Worm (Caenorhabditis elegans): Measurements from ENCODE around the gene F45E1.4.

The F45E1.4 gene

ce11 chrX:7952226-7953062 lies 33.3 kb upstream of the F45E1.4 start (continued):
- TF ChIP-seq efl-3 (GFP tag; optimal IDR thresholded peaks at IDR 0.05) (no peak), dsc-1 (tag; optimal IDR thresholded peaks at IDR 0.05) (no peak), aly-2 (tag; optimal IDR thresholded peaks at IDR 0.05) (no peak), pax-3 (tag; optimal IDR thresholded peaks at IDR 0.05) (no peak)

- peak in 1 of 3 experiments; percentile 10 for TF ChIP-seq dpl-1 (GFP tag; optimal IDR thresholded peaks at IDR 0.05)
- TF ChIP-seq pax-3 (tag; optimal IDR thresholded peaks at IDR 0.05): no peak
- peak; percentile 14 for TF ChIP-seq skn-1 (tag; optimal IDR thresholded peaks at IDR 0.05)
- peak; percentile 36 for TF ChIP-seq nhr-47 (tag; optimal IDR thresholded peaks at IDR 0.05)
- no peak for TF ChIP-seq swsn-7 (tag; optimal IDR thresholded peaks at IDR 0.05)
- peak; percentile 29 for TF ChIP-seq nhr-90 (tag; optimal IDR thresholded peaks at IDR 0.05; ENCODE audit: poor library complexity)
- TF ChIP-seq egl-27 (tag; optimal IDR thresholded peaks at IDR 0.05): no peak
- TF ChIP-seq nhr-71 (tag; optimal IDR thresholded peaks at IDR 0.05): peak; percentile 36
- TF ChIP-seq ama-1 (optimal IDR thresholded peaks at IDR 0.05): no peak
Measured at ce11 chrX:7953063-7953337, 32.8 kb upstream of the F45E1.4 start.

- TF ChIP-seq efl-1 (optimal IDR thresholded peaks at IDR 0.05) (no peak), efl-1 (GFP tag; optimal IDR thresholded peaks at IDR 0.05 in 1 of 2) (peak in 1 of 2 experiments; percentile 8), elt-3 (tag; optimal IDR thresholded peaks at IDR 0.05) (no peak)
Measured at ce11 chrX:7953695-7954094, 32.1 kb upstream of the F45E1.4 start.

ce11 chrX:7954328-7954727 lies 31.5 kb upstream of the F45E1.4 start, which contains the start of gene dct-1:
dct-1 (plus strand) TSS chrX:7954354.
- peak in 1 of 2 experiments; percentile 16 for TF ChIP-seq lsy-2 (tag; optimal IDR thresholded peaks at IDR 0.05)
- TF ChIP-seq dpl-1 (GFP tag; optimal IDR thresholded peaks at IDR 0.05): no peak
- TF ChIP-seq nhr-47 (tag; optimal IDR thresholded peaks at IDR 0.05): peak; percentile 0
- TF ChIP-seq efl-1 (optimal IDR thresholded peaks at IDR 0.05): no peak
- TF ChIP-seq efl-1 (GFP tag; optimal IDR thresholded peaks at IDR 0.05 in 1 of 2): peak in 1 of 2 experiments; percentile 55
- TF ChIP-seq mab-9 (GFP tag; IDR thresholded peaks at IDR 0.05): no peak
- peak; percentile 14 for TF ChIP-seq lin-39 (tag; optimal IDR thresholded peaks at IDR 0.05)
- no peak for TF ChIP-seq C16A3.4 (tag; optimal IDR thresholded peaks at IDR 0.05)
- TF ChIP-seq mdl-1 (tag; optimal IDR thresholded peaks at IDR 0.05): peak in 1 of 2 experiments; percentile 21
- peak; percentile 94 for TF ChIP-seq rnt-1 (tag; optimal IDR thresholded peaks at IDR 0.05)
- peak; percentile 13 for TF ChIP-seq ztf-4 (tag; optimal IDR thresholded peaks at IDR 0.05)
- no peak for TF ChIP-seq elt-3 (tag; optimal IDR thresholded peaks at IDR 0.05)
- peak; percentile 18 for TF ChIP-seq nhr-20 (tag; optimal IDR thresholded peaks at IDR 0.05)
- peak; percentile 62 for TF ChIP-seq lin-14 (GFP tag; optimal IDR thresholded peaks at IDR 0.05)
- peak; percentile 9 for TF ChIP-seq pax-3 (tag; optimal IDR thresholded peaks at IDR 0.05)
- no peak for TF ChIP-seq nhr-76 (tag; optimal IDR thresholded peaks at IDR 0.05)
- peak; percentile 45 for TF ChIP-seq nhr-19 (GFP tag; conservative IDR thresholded peaks at IDR 0.05)
- peak; percentile 63 for TF ChIP-seq nhr-71 (tag; optimal IDR thresholded peaks at IDR 0.05)
- peak; percentile 16 for TF ChIP-seq unc-130 (tag; optimal IDR thresholded peaks at IDR 0.05)
- peak; percentile 8 for TF ChIP-seq irx-1 (tag; optimal IDR thresholded peaks at IDR 0.05)

ce11 chrX:7956449-7956848 lies 29.3 kb upstream of the F45E1.4 start:
- TF ChIP-seq fkh-8 (tag; optimal IDR thresholded peaks at IDR 0.05) (peak; percentile 23), lin-14 (GFP tag; optimal IDR thresholded peaks at IDR 0.05) (peak; percentile 53), nhr-47 (tag; optimal IDR thresholded peaks at IDR 0.05) (no peak), ceh-63 (GFP tag; optimal IDR thresholded peaks at IDR 0.05) (no peak), ama-1 (optimal IDR thresholded peaks at IDR 0.05) (peak; percentile 21), efl-1 (optimal IDR thresholded peaks at IDR 0.05) (no peak), efl-1 (GFP tag; optimal IDR thresholded peaks at IDR 0.05 in 1 of 2) (peak in 1 of 2 experiments; percentile 86), ztf-11 (tag; optimal IDR thresholded peaks at IDR 0.05) (peak in 1 of 2 experiments; percentile 13)
